Worm (Caenorhabditis elegans) whole organism, L3 larva: ENCODE measurements around the gene lipl-8.

Source experiments
- ama-1 ChIP-seq: fragments of 150-350 bp; optimal IDR thresholded peaks from 2 replicates; lab custom pipeline; 2018
- ceh-82 ChIP-seq: fragments of 150-350 bp; optimal IDR thresholded peaks from 2 replicates; lab custom pipeline; 2014; ENCODE audit warnings: missing biosample characterization, missing genetic modification characterization
- lin-15B ChIP-seq: fragments of 150-350 bp; optimal IDR thresholded peaks from 2 replicates; lab custom pipeline; 2014; ENCODE audit warnings: missing biosample characterization, missing genetic modification characterization
- nhr-11 ChIP-seq: fragments of 150-350 bp; optimal IDR thresholded peaks from 2 replicates; lab custom pipeline; 2014; ENCODE audit warnings: missing biosample characterization, missing genetic modification characterization
- nhr-23 ChIP-seq: fragments of 150-350 bp; optimal IDR thresholded peaks from 2 replicates; lab custom pipeline; 2014; ENCODE audit warnings: missing biosample characterization, missing genetic modification reagents, missing genetic modification characterization
- pha-4 ChIP-seq: fragments of 150-350 bp; optimal IDR thresholded peaks from 2 replicates; lab custom pipeline; 2014; ENCODE audit warnings: missing biosample characterization, missing genetic modification reagents, missing genetic modification characterization
- pqm-1 ChIP-seq: fragments of 150-350 bp; optimal IDR thresholded peaks from 2 replicates; lab custom pipeline; 2017; ENCODE audit warnings: missing biosample characterization, missing genetic modification characterization, inconsistent platforms
- snpc-4 ChIP-seq: fragments of 150-350 bp; optimal IDR thresholded peaks from 2 replicates; lab custom pipeline; 2014; ENCODE audit warnings: missing biosample characterization, missing genetic modification characterization
- ztf-4 ChIP-seq: fragments of 150-350 bp; optimal IDR thresholded peaks from 2 replicates; lab custom pipeline; 2014; ENCODE audit warnings: missing biosample characterization, missing genetic modification characterization

- TF ChIP-seq pqm-1: no peak
- TF ChIP-seq ama-1 (lab: Kevin White, UChicago): no peak
- no peak for TF ChIP-seq ztf-4 (tag; lab: Kevin White, UChicago)
- TF ChIP-seq snpc-4: no peak
- TF ChIP-seq nhr-23: no peak
- TF ChIP-seq nhr-11: no peak
- TF ChIP-seq lin-15B (tag; lab: Kevin White, UChicago): no peak
- TF ChIP-seq pha-4 (tag; lab: Kevin White, UChicago): no peak
- no peak for TF ChIP-seq ceh-82 (tag; lab: Kevin White, UChicago)
Observed at ce11 chrV:14728754-14729153, 19.8 kb downstream of the lipl-8 start, which contains the start of gene Y50E8A.2.
